Worm (Caenorhabditis elegans) whole organism, L2 larva: Measurements from ENCODE around the gene K01F9.2.
A peak's percentile ranks its signal among the peaks of the same experiment; 100 is the strongest.

Experiments used
- C34F6.9 ChIP-seq: fragments of 150-350 bp; optimal IDR thresholded peaks from 2 replicates; lab custom pipeline; 2014; ENCODE audit warnings: missing biosample characterization, missing genetic modification characterization
- F13H6.1 ChIP-seq: sonication (generic microtip); optimal IDR thresholded peaks from 2 replicates; lab custom pipeline; 2016; ENCODE audit warnings: missing genetic modification characterization, missing compliant biosample characterization
- R02D3.7 ChIP-seq: fragments of 150-350 bp; optimal IDR thresholded peaks from 2 replicates; lab custom pipeline; 2014; ENCODE audit warnings: missing biosample characterization, missing genetic modification characterization
- Y55F3AM.14 ChIP-seq: fragments of 200-800 bp; sonication (Bioruptor generic); optimal IDR thresholded peaks from 2 replicates; lab custom pipeline; 2018; ENCODE audit warnings: mild to moderate bottlenecking, missing genetic modification characterization, missing compliant biosample characterization
- ZK546.5 ChIP-seq: sonication (generic microtip); optimal IDR thresholded peaks from 2 replicates; lab custom pipeline; 2017; ENCODE audit warnings: missing biosample characterization, missing genetic modification characterization
- alr-1 ChIP-seq: fragments of 150-350 bp; optimal IDR thresholded peaks from 2 replicates; lab custom pipeline; 2014; ENCODE audit warnings: missing biosample characterization, missing genetic modification characterization
- ama-1 ChIP-seq: fragments of 150-350 bp; optimal IDR thresholded peaks from 2 replicates; lab custom pipeline; 2018; ENCODE audit warnings: inconsistent platforms
- blmp-1 ChIP-seq: sonication (generic microtip); optimal IDR thresholded peaks from 2 replicates; lab custom pipeline; 2017; ENCODE audit warnings: missing genetic modification characterization, mild to moderate bottlenecking, missing compliant biosample characterization, antibody characterized with exemption, moderate library complexity; ENCODE audit not compliant: insufficient read depth
- ceh-16 ChIP-seq: fragments of 150-350 bp; optimal IDR thresholded peaks from 2 replicates; lab custom pipeline; 2014; ENCODE audit warnings: missing biosample characterization, missing genetic modification characterization
- ceh-82 ChIP-seq: fragments of 150-350 bp; optimal IDR thresholded peaks from 2 replicates; lab custom pipeline; 2014; ENCODE audit warnings: missing biosample characterization, missing genetic modification characterization
- egl-27 ChIP-seq: sonication (generic microtip); optimal IDR thresholded peaks from 3 replicates; lab custom pipeline; 2017; ENCODE audit warnings: missing biosample characterization, missing genetic modification reagents, missing genetic modification characterization
- elt-1 ChIP-seq: fragments of 150-350 bp; optimal IDR thresholded peaks from 2 replicates; lab custom pipeline; 2014; ENCODE audit warnings: missing biosample characterization, missing genetic modification characterization
- fos-1 ChIP-seq: fragments of 150-350 bp; optimal IDR thresholded peaks from 2 replicates; lab custom pipeline; 2014; ENCODE audit warnings: missing biosample characterization, missing genetic modification characterization
- gmeb-1 ChIP-seq: fragments of 150-350 bp; optimal IDR thresholded peaks from 2 replicates; lab custom pipeline; 2014; ENCODE audit warnings: missing biosample characterization, missing genetic modification characterization
- lin-11 ChIP-seq: fragments of 150-350 bp; sonication (generic microtip); optimal IDR thresholded peaks from 2 replicates; lab custom pipeline; 2014; ENCODE audit warnings: missing biosample characterization, missing genetic modification characterization, inconsistent platforms, mixed read lengths
- lin-13 ChIP-seq: fragments of 150-350 bp; optimal IDR thresholded peaks from 2 replicates; lab custom pipeline; 2014; ENCODE audit warnings: missing biosample characterization, missing genetic modification reagents, missing genetic modification characterization
- lin-39 ChIP-seq: fragments of 150-350 bp; optimal IDR thresholded peaks from 2 replicates; lab custom pipeline; 2014; ENCODE audit warnings: missing biosample characterization, missing genetic modification reagents, missing genetic modification characterization
- lsy-2 ChIP-seq, 2 experiments: fragments of 150-350 bp in 1 of 2; sonication (generic microtip) in 1 of 2; optimal IDR thresholded peaks; 2 replicates each; lab custom pipeline; 2014 to 2017; ENCODE audit warnings: missing biosample characterization in 2 of 2, missing genetic modification characterization in 2 of 2
- mdl-1 ChIP-seq, 2 experiments: fragments of 150-350 bp in 1 of 2; sonication (generic microtip) in 1 of 2; optimal IDR thresholded peaks; 2 replicates each; lab custom pipeline; 2017; ENCODE audit warnings: missing biosample characterization in 2 of 2, missing genetic modification characterization in 2 of 2
- nhr-10 ChIP-seq: sonication (generic microtip); optimal IDR thresholded peaks from 2 replicates; lab custom pipeline; 2017; ENCODE audit warnings: missing biosample characterization, missing genetic modification characterization
- nhr-11 ChIP-seq: fragments of 150-350 bp; optimal IDR thresholded peaks from 2 replicates; lab custom pipeline; 2014; ENCODE audit warnings: missing biosample characterization, missing genetic modification characterization
- nhr-12 ChIP-seq: fragments of 150-350 bp; optimal IDR thresholded peaks from 2 replicates; lab custom pipeline; 2014; ENCODE audit warnings: missing biosample characterization, missing genetic modification characterization
- nhr-129 ChIP-seq: fragments of 150-350 bp; optimal IDR thresholded peaks from 2 replicates; lab custom pipeline; 2014; ENCODE audit warnings: missing biosample characterization, missing genetic modification characterization
- nhr-21 ChIP-seq: fragments of 150-350 bp; optimal IDR thresholded peaks from 2 replicates; lab custom pipeline; 2014; ENCODE audit warnings: missing biosample characterization, missing genetic modification characterization
- nhr-23 ChIP-seq: fragments of 150-350 bp; optimal IDR thresholded peaks from 2 replicates; lab custom pipeline; 2014; ENCODE audit warnings: missing biosample characterization, missing genetic modification reagents, missing genetic modification characterization
- nhr-237 ChIP-seq: fragments of 150-350 bp; optimal IDR thresholded peaks from 2 replicates; lab custom pipeline; 2014; ENCODE audit warnings: missing biosample characterization, missing genetic modification characterization
- nhr-25 ChIP-seq: fragments of 150-350 bp; sonication (generic microtip); optimal IDR thresholded peaks from 3 replicates; lab custom pipeline; 2014; ENCODE audit warnings: missing biosample characterization, missing genetic modification characterization
- peb-1 ChIP-seq: fragments of 150-350 bp; optimal IDR thresholded peaks from 2 replicates; lab custom pipeline; 2014; ENCODE audit warnings: missing biosample characterization, missing genetic modification characterization
- sem-4 ChIP-seq: fragments of 150-350 bp; optimal IDR thresholded peaks from 2 replicates; lab custom pipeline; 2014; ENCODE audit warnings: missing biosample characterization, missing genetic modification reagents, missing genetic modification characterization
- skn-1 ChIP-seq: sonication (generic microtip); optimal IDR thresholded peaks from 2 replicates; lab custom pipeline; 2017; ENCODE audit warnings: missing biosample characterization, missing genetic modification characterization
- sma-3 ChIP-seq: sonication (generic microtip); optimal IDR thresholded peaks from 2 replicates; lab custom pipeline; 2016; ENCODE audit warnings: missing genetic modification reagents, missing genetic modification characterization, missing compliant biosample characterization
- snpc-4 ChIP-seq: fragments of 150-350 bp; optimal IDR thresholded peaks from 2 replicates; lab custom pipeline; 2014; ENCODE audit warnings: missing biosample characterization, missing genetic modification characterization
- unc-39 ChIP-seq: fragments of 150-350 bp; optimal IDR thresholded peaks from 2 replicates; lab custom pipeline; 2014; ENCODE audit warnings: missing biosample characterization, missing genetic modification characterization
- unc-55 ChIP-seq: fragments of 150-350 bp; sonication (generic microtip); optimal IDR thresholded peaks from 3 replicates; lab custom pipeline; 2014; ENCODE audit warnings: missing biosample characterization, missing genetic modification reagents, missing genetic modification characterization
- unc-62 ChIP-seq: fragments of 150-350 bp; optimal IDR thresholded peaks from 2 replicates; lab custom pipeline; 2014; ENCODE audit warnings: missing biosample characterization, missing genetic modification reagents, missing genetic modification characterization
- zag-1 ChIP-seq: fragments of 150-350 bp; optimal IDR thresholded peaks from 2 replicates; lab custom pipeline; 2014; ENCODE audit warnings: missing biosample characterization, missing genetic modification characterization
- ztf-1 ChIP-seq: fragments of 200-800 bp; sonication (Bioruptor generic); conservative IDR thresholded peaks from 2 replicates; pipeline ENCODE4 v1.3.6; 2022; ENCODE audit warnings: missing genetic modification characterization, missing compliant biosample characterization
- ztf-4 ChIP-seq: fragments of 150-350 bp; optimal IDR thresholded peaks from 2 replicates; lab custom pipeline; 2014; ENCODE audit warnings: missing biosample characterization, missing genetic modification characterization

Gene K01F9.2

DNA sequence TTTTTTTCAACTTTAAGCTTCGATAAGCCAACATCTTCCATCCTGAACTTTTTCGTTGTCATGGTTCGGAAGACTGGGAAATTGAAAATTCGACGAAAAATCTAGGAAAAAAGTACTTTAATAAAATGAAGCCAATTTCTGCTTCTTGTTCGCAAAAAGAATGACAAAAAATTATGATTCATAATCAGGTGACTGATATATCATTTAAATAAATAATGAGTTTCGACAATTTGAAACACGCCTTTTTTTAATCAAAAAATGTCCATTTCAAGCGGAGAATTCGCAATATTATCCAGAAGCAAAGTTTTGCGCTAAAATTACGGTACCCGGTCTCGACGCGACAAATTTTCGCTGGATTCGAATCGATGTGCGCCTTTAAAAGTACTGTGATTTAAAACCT, 31.8 kb downstream of the K01F9.2 start, which contains the start of gene F44E2.6:
Gene F44E2.6, minus strand, starts transcription at position 101 of the 400 bp plus-strand sequence.
- TF ChIP-seq sma-3 (GFP tag; lab: Kevin White, UChicago): no peak
- TF ChIP-seq ama-1 (lab: Kevin White, UChicago): no peak
- no peak for TF ChIP-seq nhr-23 (tag; lab: Kevin White, UChicago)
- no peak for TF ChIP-seq nhr-129 (tag; lab: Kevin White, UChicago)
- TF ChIP-seq alr-1 (tag; lab: Kevin White, UChicago): no peak
- TF ChIP-seq nhr-25 (tag; lab: Kevin White, UChicago): no peak

ce11 chrIII:8844137-8844536, 32.8 kb downstream of the K01F9.2 start:
- TF ChIP-seq ceh-16 (tag; lab: Kevin White, UChicago): no peak
- TF ChIP-seq skn-1: no peak
- TF ChIP-seq nhr-12: no peak
- TF ChIP-seq blmp-1 (tag; lab: Kevin White, UChicago): no peak
- TF ChIP-seq ama-1 (lab: Kevin White, UChicago): no peak
- TF ChIP-seq ZK546.5: no peak
- TF ChIP-seq nhr-11 (tag; lab: Kevin White, UChicago): no peak
- no peak for TF ChIP-seq lin-39
- no peak for TF ChIP-seq ceh-82 (tag; lab: Kevin White, UChicago)
- TF ChIP-seq snpc-4 (tag; lab: Kevin White, UChicago): no peak
- TF ChIP-seq Y55F3AM.14 (GFP tag; lab: Kevin White, UChicago): no peak
- no peak for TF ChIP-seq R02D3.7
- no peak for TF ChIP-seq lin-13 (GFP tag; lab: Kevin White, UChicago)
- no peak for TF ChIP-seq nhr-10 (tag; lab: Kevin White, UChicago)
- TF ChIP-seq F13H6.1 (tag; lab: Kevin White, UChicago): no peak
- TF ChIP-seq ztf-1 (GFP tag; lab: Robert Waterston, UW): no peak

ce11 chrIII:8839813-8840212, 37.1 kb downstream of the K01F9.2 start:
- no peak for TF ChIP-seq mdl-1 (tag; optimal IDR thresholded peaks at IDR 0.05; lab: Kevin White, UChicago)
- TF ChIP-seq egl-27 (tag; lab: Kevin White, UChicago): no peak
- TF ChIP-seq nhr-12: no peak
- TF ChIP-seq nhr-21 (tag; lab: Kevin White, UChicago): no peak
- no peak for TF ChIP-seq nhr-129 (tag; lab: Kevin White, UChicago)
- no peak for TF ChIP-seq unc-55
- no peak for TF ChIP-seq skn-1
- no peak for TF ChIP-seq lin-39
- no peak for TF ChIP-seq peb-1
- no peak for TF ChIP-seq unc-39
- TF ChIP-seq fos-1: no peak
- TF ChIP-seq unc-62 (GFP tag; lab: Kevin White, UChicago): no peak
- TF ChIP-seq gmeb-1: no peak

- TF ChIP-seq sem-4 (tag; lab: Kevin White, UChicago) (no peak), elt-1 (peak; percentile 44), ceh-16 (tag; lab: Kevin White, UChicago) (peak; percentile 6)
Measured at ce11 chrIII:8838075-8838474, 38.9 kb downstream of the K01F9.2 start, which contains the start of gene F44E2.4. Gene F44E2.4 (minus strand): TSS chrIII:8838424.

- TF ChIP-seq lsy-2 (tag; optimal IDR thresholded peaks at IDR 0.05; lab: Kevin White, UChicago) (no peak), unc-55 (no peak), ZK546.5 (no peak), gmeb-1 (no peak), snpc-4 (tag; lab: Kevin White, UChicago) (no peak), nhr-237 (tag; lab: Kevin White, UChicago) (no peak), lin-11 (no peak), ceh-16 (tag; lab: Kevin White, UChicago) (no peak), zag-1 (tag; lab: Kevin White, UChicago) (no peak), sem-4 (tag; lab: Kevin White, UChicago) (no peak), nhr-10 (tag; lab: Kevin White, UChicago) (no peak), alr-1 (tag; lab: Kevin White, UChicago) (no peak), ztf-4 (tag; lab: Kevin White, UChicago) (no peak), C34F6.9 (tag; lab: Kevin White, UChicago) (no peak)
Measured at ce11 chrIII:8831059-8831750, 45.7 kb downstream of the K01F9.2 start, which contains the start of gene F44E2.10. Gene F44E2.10 (minus strand): TSS chrIII:8831109.
